Worm (Caenorhabditis elegans) whole organism, early embryonic: Measurements from ENCODE around the gene C03G6.17.
"Not testable (repeated sequence)": the region's sequence is repeated elsewhere in the genome, so short reads cannot be mapped to it uniquely, and the experiment has no call there.

Source experiments
- B0310.2 ChIP-seq: sonication (generic microtip); optimal IDR thresholded peaks from 2 replicates; lab custom pipeline; 2016; ENCODE audit warnings: mild to moderate bottlenecking, missing genetic modification characterization, missing compliant biosample characterization
- F13C5.2 ChIP-seq: sonication (generic microtip); optimal IDR thresholded peaks from 2 replicates; lab custom pipeline; 2017; ENCODE audit warnings: mild to moderate bottlenecking, missing genetic modification characterization, inconsistent platforms, missing compliant biosample characterization
- aly-1 ChIP-seq: sonication (generic microtip); optimal IDR thresholded peaks from 2 replicates; lab custom pipeline; 2016; ENCODE audit warnings: missing genetic modification characterization, missing compliant biosample characterization
- ama-1 ChIP-seq: fragments of 150-350 bp; optimal IDR thresholded peaks from 2 replicates; lab custom pipeline; 2014
- ceh-13 ChIP-seq: fragments of 200-800 bp; sonication (Bioruptor generic); optimal IDR thresholded peaks from 2 replicates; lab custom pipeline; 2018; ENCODE audit warnings: mild to moderate bottlenecking, missing genetic modification characterization, missing compliant biosample characterization
- ceh-36 ChIP-seq: sonication (generic microtip); optimal IDR thresholded peaks from 2 replicates; lab custom pipeline; 2016; ENCODE audit warnings: missing genetic modification characterization, inconsistent platforms, missing compliant biosample characterization
- ets-7 ChIP-seq: sonication (generic microtip); optimal IDR thresholded peaks from 2 replicates; lab custom pipeline; 2016; ENCODE audit warnings: missing genotype, missing genetic modification characterization, missing compliant biosample characterization
- flt-1 ChIP-seq: fragments of 200-800 bp; sonication (Bioruptor generic); IDR thresholded peaks from 2 replicates; pipeline ENCODE4 v1.3.6; 2022; ENCODE audit warnings: missing genetic modification characterization, missing compliant biosample characterization
- hmbx-1 ChIP-seq: sonication (generic microtip); optimal IDR thresholded peaks from 2 replicates; lab custom pipeline; 2016; ENCODE audit warnings: mild to moderate bottlenecking, missing genetic modification characterization, missing compliant biosample characterization
- hmg-4 ChIP-seq: fragments of 200-800 bp; sonication (Bioruptor generic); optimal IDR thresholded peaks from 2 replicates; lab custom pipeline; 2018; ENCODE audit warnings: mild to moderate bottlenecking, missing genetic modification characterization, missing compliant biosample characterization
- hnd-1 ChIP-seq: sonication (generic microtip); optimal IDR thresholded peaks from 2 replicates; lab custom pipeline; 2016; ENCODE audit warnings: missing genetic modification characterization, missing compliant biosample characterization
- pes-1 ChIP-seq: fragments of 200-800 bp; sonication (Bioruptor generic); IDR thresholded peaks from 2 replicates; pipeline ENCODE4 v1.3.6; 2022; ENCODE audit warnings: missing genetic modification reagents, missing genetic modification characterization, missing compliant biosample characterization
- scrt-1 ChIP-seq: fragments of 200-800 bp; sonication (Bioruptor generic); IDR thresholded peaks from 2 replicates; pipeline ENCODE4 v1.3.6; 2022; ENCODE audit warnings: missing genetic modification characterization, missing compliant biosample characterization
- sea-1 ChIP-seq: fragments of 200-800 bp; sonication (Bioruptor generic); conservative IDR thresholded peaks from 2 replicates; pipeline ENCODE4 v1.3.6; 2022; ENCODE audit warnings: missing genetic modification characterization, missing compliant biosample characterization
- tbx-11 ChIP-seq: fragments of 200-800 bp; sonication (Bioruptor generic); IDR thresholded peaks from 2 replicates; pipeline ENCODE4 v1.3.6; 2022; ENCODE audit warnings: missing genetic modification characterization, missing compliant biosample characterization
- tbx-37 ChIP-seq: fragments of 200-800 bp; sonication (Bioruptor generic); conservative IDR thresholded peaks from 2 replicates; pipeline ENCODE4 v1.3.6; 2022; ENCODE audit warnings: missing genetic modification reagents, missing genetic modification characterization, missing compliant biosample characterization
- tra-4 ChIP-seq: sonication (generic microtip); optimal IDR thresholded peaks from 2 replicates; lab custom pipeline; 2017; ENCODE audit warnings: missing genetic modification characterization, missing compliant biosample characterization

The C03G6.17 gene

DNA sequence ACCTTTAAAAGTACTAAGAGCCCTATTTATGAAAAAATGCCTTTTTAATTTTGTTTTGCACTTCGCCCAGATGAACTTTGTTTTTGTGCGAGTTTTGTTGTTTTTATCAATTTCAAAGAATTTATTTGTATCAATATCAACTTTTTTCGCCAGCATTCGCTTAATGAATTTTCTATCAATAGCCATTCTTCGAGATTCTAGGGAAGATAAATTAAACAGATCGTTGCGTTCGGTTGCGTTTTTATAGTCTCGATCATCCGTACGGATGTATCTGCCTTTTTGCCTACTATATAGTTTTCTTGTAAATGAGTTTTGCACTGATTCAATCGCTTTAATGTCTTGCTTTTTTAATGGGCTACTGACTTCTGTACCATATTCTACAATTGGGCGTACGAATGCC, 35.4 kb downstream of the C03G6.17 start, which contains the start of gene nhr-147:
Gene nhr-147, plus strand, starts transcription at position 301 of the 400 bp plus-strand sequence.
- TF ChIP-seq F13C5.2 (tag; lab: Kevin White, UChicago); ceh-36 (tag; lab: Kevin White, UChicago); flt-1 (GFP tag; lab: Robert Waterston, UW): not testable (repeated sequence)

DNA sequence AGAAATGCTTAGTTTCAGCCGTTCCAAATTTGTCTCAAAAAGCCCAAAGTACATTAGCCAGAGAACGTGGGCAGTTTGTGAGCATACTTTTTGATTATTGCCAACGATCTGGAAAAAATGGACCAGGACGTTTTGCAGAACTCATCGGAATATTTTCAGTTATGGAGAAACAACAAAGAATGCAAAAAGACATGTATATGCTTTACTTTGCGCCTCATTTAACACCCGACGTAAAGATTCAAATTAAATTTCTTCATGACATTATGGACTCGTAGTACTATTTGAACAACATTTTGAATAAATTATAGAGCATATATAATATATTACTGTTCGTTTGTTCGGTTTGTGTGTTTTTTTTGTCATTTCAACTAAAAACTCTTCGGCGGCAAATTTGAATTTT, 37.4 kb downstream of the C03G6.17 start, which contains the start of gene srh-244:
Gene srh-244, plus strand, starts transcription at position 301 of the 400 bp plus-strand sequence.
- TF ChIP-seq tbx-37 (GFP tag; lab: Robert Waterston, UW) (no peak), tbx-11 (GFP tag; lab: Robert Waterston, UW) (no peak)

ce11 chrV:7341942-7342341, 39.0 kb downstream of the C03G6.17 start, which contains the start of the genes nhr-263 and nhr-148:
Gene nhr-263 (minus strand): TSS chrV:7342042.
Gene nhr-148 (plus strand): TSS chrV:7342156.
- TF ChIP-seq tbx-11 (GFP tag; lab: Robert Waterston, UW), result no peak
- no peak for TF ChIP-seq hnd-1 (tag; lab: Kevin White, UChicago)
- TF ChIP-seq flt-1 (GFP tag; lab: Robert Waterston, UW), result no peak
- TF ChIP-seq hmg-4 (GFP tag; lab: Kevin White, UChicago), result no peak
- TF ChIP-seq sea-1, result no peak
- TF ChIP-seq ama-1, result no peak
- TF ChIP-seq ets-7 (tag; lab: Kevin White, UChicago), result no peak
- TF ChIP-seq ceh-36 (tag; lab: Kevin White, UChicago), result no peak
- no peak for TF ChIP-seq B0310.2
- no peak for TF ChIP-seq tra-4
- TF ChIP-seq F13C5.2 (tag; lab: Kevin White, UChicago), result no peak
- no peak for TF ChIP-seq scrt-1
- TF ChIP-seq pes-1 (GFP tag; lab: Robert Waterston, UW), result no peak
- TF ChIP-seq tbx-37 (GFP tag; lab: Robert Waterston, UW), result no peak
- no peak for TF ChIP-seq aly-1 (tag; lab: Kevin White, UChicago)
- no peak for TF ChIP-seq ceh-13 (GFP tag; lab: Kevin White, UChicago)
- TF ChIP-seq hmbx-1 (tag; lab: Kevin White, UChicago), result no peak

DNA sequence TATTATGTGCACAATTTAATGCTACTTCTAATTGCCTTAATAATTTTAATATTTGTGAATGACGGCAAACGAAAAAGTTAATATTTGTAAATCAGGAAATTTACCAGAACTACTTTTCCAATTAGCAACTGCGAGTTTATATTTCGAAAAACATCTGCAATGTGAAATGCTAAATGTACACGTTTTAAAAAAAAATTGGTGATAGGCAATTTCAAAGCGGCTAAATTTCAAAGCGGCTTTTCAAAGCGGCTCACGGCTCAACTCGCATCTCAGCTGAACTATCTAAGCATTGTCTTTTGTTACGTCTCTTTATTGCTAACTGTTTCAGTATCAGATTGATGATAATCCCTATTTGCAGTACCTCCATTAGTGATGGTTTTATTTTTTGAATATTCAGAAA, 41.1 kb downstream of the C03G6.17 start, which contains the start of gene srh-187:
Gene srh-187, minus strand, starts transcription at position 101 of the 400 bp plus-strand sequence.
- TF ChIP-seq ets-7 (tag; lab: Kevin White, UChicago) (no peak), hmbx-1 (tag; lab: Kevin White, UChicago) (no peak), hmg-4 (GFP tag; lab: Kevin White, UChicago) (no peak), ceh-36 (tag; lab: Kevin White, UChicago) (no peak), B0310.2 (no peak), tbx-37 (GFP tag; lab: Robert Waterston, UW) (no peak), hnd-1 (tag; lab: Kevin White, UChicago) (no peak), sea-1 (no peak), pes-1 (GFP tag; lab: Robert Waterston, UW) (no peak), tra-4 (no peak), F13C5.2 (tag; lab: Kevin White, UChicago) (no peak), scrt-1 (no peak), tbx-11 (GFP tag; lab: Robert Waterston, UW) (no peak), flt-1 (GFP tag; lab: Robert Waterston, UW) (no peak), aly-1 (tag; lab: Kevin White, UChicago) (no peak), ceh-13 (GFP tag; lab: Kevin White, UChicago) (no peak), ama-1 (no peak)

DNA sequence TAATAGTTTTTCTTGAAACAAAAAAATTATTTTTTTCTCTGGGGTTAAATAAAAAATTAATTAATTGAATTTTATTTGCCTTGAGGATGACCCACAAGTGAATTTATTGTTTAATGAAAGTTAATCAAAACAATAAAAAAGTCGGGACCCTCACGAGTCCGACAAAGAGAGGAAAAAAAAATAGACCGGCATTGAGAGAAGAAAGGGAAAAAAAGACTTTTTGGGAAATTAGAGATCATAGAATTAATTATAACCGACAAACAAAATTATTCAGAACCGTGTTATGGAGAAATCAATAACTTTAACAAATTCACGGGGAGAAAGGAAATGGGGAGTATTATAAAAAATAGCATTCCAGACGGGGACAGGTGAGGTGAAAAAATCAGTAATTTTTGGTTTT, 43.7 kb downstream of the C03G6.17 start, which contains the start of gene F10G2.7:
Gene F10G2.7, minus strand, starts transcription at position 101 of the 400 bp plus-strand sequence.
- not testable (repeated sequence) for TF ChIP-seq hmg-4 (GFP tag; lab: Kevin White, UChicago); tbx-37 (GFP tag; lab: Robert Waterston, UW); ets-7 (tag; lab: Kevin White, UChicago)

DNA sequence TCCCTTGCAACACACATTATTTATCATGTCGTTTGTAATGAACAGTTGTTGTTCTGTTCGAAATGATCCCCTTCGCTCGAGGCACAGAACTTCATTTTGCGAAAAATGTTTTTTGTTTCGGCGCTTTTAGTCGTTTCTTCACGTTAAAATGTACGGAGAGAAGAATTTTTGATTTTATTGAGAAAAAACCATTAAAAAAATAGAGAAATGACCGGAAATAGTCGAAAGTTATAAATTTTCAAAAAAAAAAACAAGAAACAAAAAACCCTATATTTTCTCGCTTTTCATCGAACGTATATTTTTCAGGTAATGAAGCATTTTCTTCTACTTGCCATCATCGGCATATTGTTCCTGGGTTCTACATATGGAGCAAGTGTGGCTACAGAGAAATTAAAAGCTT, 48.7 kb downstream of the C03G6.17 start, which contains the start of gene F10G2.1:
Gene F10G2.1, plus strand, starts transcription at position 301 of the 400 bp plus-strand sequence.
- TF ChIP-seq hmbx-1 (tag; lab: Kevin White, UChicago) (no peak), ceh-36 (tag; lab: Kevin White, UChicago) (no peak), hmg-4 (GFP tag; lab: Kevin White, UChicago) (no peak), F13C5.2 (tag; lab: Kevin White, UChicago) (no peak), ama-1 (no peak), B0310.2 (no peak), scrt-1 (no peak), ets-7 (tag; lab: Kevin White, UChicago) (no peak), ceh-13 (GFP tag; lab: Kevin White, UChicago) (no peak), tbx-11 (GFP tag; lab: Robert Waterston, UW) (no peak), flt-1 (GFP tag; lab: Robert Waterston, UW) (no peak), tbx-37 (GFP tag; lab: Robert Waterston, UW) (no peak), sea-1 (no peak), pes-1 (GFP tag; lab: Robert Waterston, UW) (no peak), hnd-1 (tag; lab: Kevin White, UChicago) (no peak), tra-4 (no peak), aly-1 (tag; lab: Kevin White, UChicago) (no peak)

- no peak for TF ChIP-seq B0310.2
- no peak for TF ChIP-seq ama-1
- TF ChIP-seq ceh-13 (GFP tag; lab: Kevin White, UChicago), result no peak
- no peak for TF ChIP-seq aly-1 (tag; lab: Kevin White, UChicago)
These were observed 50.0 kb downstream of the C03G6.17 start, which contains the start of gene F10G2.2 for ce11 chrV:7330868-7331267. Gene F10G2.2 (plus strand): TSS chrV:7331168.
